Worm (Caenorhabditis elegans): ENCODE measurements around the gene atg-13.
A peak's percentile ranks its signal among the peaks of the same experiment; 100 is the strongest.

atg-13 gene

ce11 chrIII:8155166-8155565, 2.8 kb downstream of the atg-13 start, which contains the start of gene D2007.1:
Gene D2007.1, plus strand, starts transcription at chrIII:8155466.
- TF ChIP-seq sox-4 (tag; optimal IDR thresholded peaks at IDR 0.05) (no peak), zip-4 (GFP tag; optimal IDR thresholded peaks at IDR 0.05) (no peak), lsy-2 (tag; optimal IDR thresholded peaks at IDR 0.05) (peak in 1 of 2 experiments; percentile 28), egl-13 (tag; optimal IDR thresholded peaks at IDR 0.05) (no peak), jun-1 (tag; optimal IDR thresholded peaks at IDR 0.05) (no peak), lir-3 (tag; optimal IDR thresholded peaks at IDR 0.05; ENCODE audit: poor library complexity) (peak; percentile 11), nhr-85 (tag) (no peak), nhr-84 (tag; optimal IDR thresholded peaks at IDR 0.05) (no peak), lin-14 (GFP tag; optimal IDR thresholded peaks at IDR 0.05) (no peak), dsc-1 (tag; optimal IDR thresholded peaks at IDR 0.05) (peak; percentile 78), ceh-82 (tag; optimal IDR thresholded peaks at IDR 0.05) (no peak), hlh-4 (tag; optimal IDR thresholded peaks at IDR 0.05) (no peak), isw-1 (GFP tag; IDR thresholded peaks at IDR 0.05) (no peak), mef-2 (tag; optimal IDR thresholded peaks at IDR 0.05) (no peak), ces-1 (GFP tag; optimal IDR thresholded peaks at IDR 0.05) (no peak), nhr-71 (tag; optimal IDR thresholded peaks at IDR 0.05) (peak; percentile 28), tbx-2 (tag; optimal IDR thresholded peaks at IDR 0.05) (no peak)

DNA sequence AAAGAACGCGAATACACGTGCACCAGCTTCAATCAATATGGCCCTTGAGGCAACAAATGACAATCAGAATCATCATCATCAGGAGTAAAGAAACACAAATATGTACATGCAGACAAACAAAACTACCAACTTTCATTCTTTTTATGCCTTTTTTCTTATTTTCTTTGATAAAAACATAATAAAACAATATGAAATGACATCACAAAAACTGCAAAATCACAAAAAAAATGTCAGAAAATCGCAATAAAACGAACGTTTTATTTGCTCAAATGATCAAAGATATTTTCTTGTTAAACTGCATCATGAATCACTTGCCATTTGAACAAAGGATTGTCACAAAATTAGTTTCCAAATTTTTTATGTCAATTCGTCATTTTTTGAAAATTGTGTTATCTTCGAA, 3.6 kb downstream of the atg-13 start:
- TF ChIP-seq efl-1 (optimal IDR thresholded peaks at IDR 0.05) (no peak), efl-1 (GFP tag; optimal IDR thresholded peaks at IDR 0.05 in 1 of 2) (no peak)

DNA sequence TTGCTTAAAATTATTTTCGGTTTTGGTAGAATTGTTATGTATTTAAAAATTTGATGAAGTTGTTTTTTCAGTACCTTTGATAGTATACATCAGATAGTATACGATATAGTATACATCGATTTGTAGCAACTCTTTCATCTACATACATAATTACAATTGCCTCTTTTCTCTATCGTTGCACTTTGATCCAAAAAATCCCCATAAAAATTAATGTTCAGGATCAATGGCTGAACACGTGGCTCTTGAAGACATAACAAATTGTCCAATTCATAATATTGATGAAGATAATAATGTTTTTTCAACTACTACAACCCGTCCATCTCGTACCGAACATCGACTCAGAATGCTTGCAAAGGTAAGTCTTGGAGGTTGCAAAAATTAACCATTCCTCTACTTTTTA, 9.2 kb downstream of the atg-13 start, which contains the start of gene D2007.2:
Gene D2007.2 (plus strand): TSS at position 213 of the 400 bp plus-strand sequence.
- TF ChIP-seq elt-2 (tag; optimal IDR thresholded peaks at IDR 0.05): no peak
- TF ChIP-seq unc-62 (GFP tag; optimal IDR thresholded peaks at IDR 0.05): no peak
- TF ChIP-seq nhr-20 (tag; optimal IDR thresholded peaks at IDR 0.05): no peak
- no peak for TF ChIP-seq efl-1 (optimal IDR thresholded peaks at IDR 0.05)
- TF ChIP-seq efl-1 (GFP tag; optimal IDR thresholded peaks at IDR 0.05 in 1 of 2): peak in 1 of 2 experiments; percentile 92
- no peak for TF ChIP-seq nhr-84 (tag; optimal IDR thresholded peaks at IDR 0.05)
- TF ChIP-seq ztf-4 (tag; optimal IDR thresholded peaks at IDR 0.05): no peak
- no peak for TF ChIP-seq lsy-2 (tag; optimal IDR thresholded peaks at IDR 0.05)

- TF ChIP-seq unc-98 (GFP tag; IDR thresholded peaks at IDR 0.05) (no peak), mab-9 (GFP tag; IDR thresholded peaks at IDR 0.05) (peak; percentile 86)
Observed at ce11 chrIII:8145971-8146370, 12.0 kb downstream of the atg-13 start.

ce11 chrIII:8144574-8145065, 13.4 kb downstream of the atg-13 start, which contains the start of the genes C14B9.8 and mrpl-18:
Gene C14B9.8, minus strand, starts transcription at chrIII:8144629.
Gene mrpl-18, plus strand, starts transcription at chrIII:8145015.
- TF ChIP-seq elt-2 (tag; optimal IDR thresholded peaks at IDR 0.05) (peak; percentile 47), ets-5 (GFP tag; IDR thresholded peaks at IDR 0.05) (no peak), isw-1 (GFP tag; IDR thresholded peaks at IDR 0.05) (peak; percentile 66), C16A3.4 (tag; optimal IDR thresholded peaks at IDR 0.05) (peak; percentile 29), nhr-19 (GFP tag; conservative IDR thresholded peaks at IDR 0.05) (peak; percentile 70), fos-1 (tag; optimal IDR thresholded peaks at IDR 0.05) (no peak), nhr-71 (tag; optimal IDR thresholded peaks at IDR 0.05) (peak; percentile 87), lsy-2 (tag; optimal IDR thresholded peaks at IDR 0.05) (peak; percentile 78 to 82), lin-14 (GFP tag; optimal IDR thresholded peaks at IDR 0.05) (peak; percentile 62), efl-3 (GFP tag; optimal IDR thresholded peaks at IDR 0.05) (no peak), C04F5.9 (tag; optimal IDR thresholded peaks at IDR 0.05) (peak; percentile 78), sox-4 (tag; optimal IDR thresholded peaks at IDR 0.05) (peak; percentile 78), F16B12.6 (tag; optimal IDR thresholded peaks at IDR 0.05) (peak; percentile 43), Y116A8C.19 (tag; optimal IDR thresholded peaks at IDR 0.05; ENCODE audit: borderline replicate concordance) (peak; percentile 63), alr-1 (tag; optimal IDR thresholded peaks at IDR 0.05; ENCODE audit: borderline replicate concordance) (no peak), lir-3 (tag; optimal IDR thresholded peaks at IDR 0.05; ENCODE audit: poor library complexity) (peak; percentile 95), pax-3 (tag; optimal IDR thresholded peaks at IDR 0.05) (peak; percentile 70), dsc-1 (tag; optimal IDR thresholded peaks at IDR 0.05) (peak; percentile 85), egl-13 (tag; optimal IDR thresholded peaks at IDR 0.05) (peak; percentile 81), sup-37 (GFP tag; optimal IDR thresholded peaks at IDR 0.05) (no peak), snpc-4 (tag; optimal IDR thresholded peaks at IDR 0.05) (peak; percentile 47), unc-98 (GFP tag; IDR thresholded peaks at IDR 0.05) (peak; percentile 61), skn-1 (tag; optimal IDR thresholded peaks at IDR 0.05) (peak; percentile 13), lin-35 (GFP tag; optimal IDR thresholded peaks at IDR 0.05) (peak; percentile 47 to 68), snu-23 (GFP tag; optimal IDR thresholded peaks at IDR 0.05) (peak; percentile 73), nhr-20 (tag; optimal IDR thresholded peaks at IDR 0.05) (peak; percentile 67), dpl-1 (GFP tag; optimal IDR thresholded peaks at IDR 0.05) (peak; percentile 54 to 71 (median 69)), nhr-90 (tag; optimal IDR thresholded peaks at IDR 0.05; ENCODE audit: poor library complexity) (peak; percentile 89), mab-9 (GFP tag; IDR thresholded peaks at IDR 0.05) (peak; percentile 64; the same call in 1 of the 2 replicates)
